Worm (Caenorhabditis elegans) whole organism, mixed stage, embryonic: Measurements from ENCODE around the gene K10D2.5.

ENCODE experiments used
- flh-1 ChIP-seq: fragments of 200-800 bp; sonication (Bioruptor generic); optimal IDR thresholded peaks from 2 replicates; lab custom pipeline; 2018; ENCODE audit warnings: mild to moderate bottlenecking, missing genetic modification characterization, moderate library complexity, missing compliant biosample characterization
- hlh-1 ChIP-seq: fragments of 150-350 bp; optimal IDR thresholded peaks from 2 replicates; lab custom pipeline; 2014; ENCODE audit warnings: missing biosample characterization, missing genetic modification reagents, missing genetic modification characterization
- nhr-76 ChIP-seq: sonication (generic microtip); optimal IDR thresholded peaks from 2 replicates; lab custom pipeline; 2017; ENCODE audit warnings: missing biosample characterization, missing genetic modification characterization
- unc-62 ChIP-seq: fragments of 150-350 bp; optimal IDR thresholded peaks from 2 replicates; lab custom pipeline; 2014; ENCODE audit warnings: missing biosample characterization, missing genetic modification reagents, missing genetic modification characterization

DNA sequence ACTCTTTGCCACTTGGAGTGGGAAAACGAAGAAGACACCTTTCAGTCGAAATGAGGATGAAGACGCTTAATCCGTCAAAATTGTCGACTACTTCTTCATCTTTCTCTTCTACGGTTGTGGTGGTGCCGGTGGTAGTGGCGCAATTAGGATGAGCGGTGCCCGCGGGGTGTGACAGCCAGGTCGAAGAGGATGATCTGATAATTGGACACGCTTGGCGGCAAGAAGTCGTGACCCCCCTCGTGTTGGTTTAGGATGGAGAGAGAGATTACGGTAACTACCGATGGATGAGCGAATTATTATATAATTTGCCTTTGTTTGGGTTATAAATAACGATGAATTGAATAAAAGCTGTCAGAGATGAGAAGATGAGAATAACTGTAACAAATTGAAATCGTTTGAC, 45.5 kb upstream of the K10D2.5 start:
- no peak for TF ChIP-seq unc-62
- TF ChIP-seq nhr-76 (tag; lab: Kevin White, UChicago), result no peak
- TF ChIP-seq flh-1, result no peak
- no peak for TF ChIP-seq hlh-1 (tag; lab: Kevin White, UChicago)
